Worm (Caenorhabditis elegans) whole organism, mixed stage, embryonic: ENCODE results near the gene gipc-2.

Experiments
- M03D4.4 ChIP-seq: sonication (generic microtip); optimal IDR thresholded peaks from 2 replicates; lab custom pipeline; 2017; ENCODE audit warnings: mild to moderate bottlenecking, missing genetic modification characterization, missing compliant biosample characterization
- blmp-1 ChIP-seq: fragments of 150-350 bp; optimal IDR thresholded peaks from 2 replicates; lab custom pipeline; 2014; ENCODE audit warnings: missing biosample characterization, missing genetic modification characterization
- ces-1 ChIP-seq: fragments of 150-350 bp; optimal IDR thresholded peaks from 2 replicates; lab custom pipeline; 2014; ENCODE audit warnings: missing biosample characterization, missing genetic modification reagents, missing genetic modification characterization
- cnd-1 ChIP-seq: fragments of 200-800 bp; sonication (Bioruptor generic); optimal IDR thresholded peaks from 2 replicates; lab custom pipeline; 2018; ENCODE audit warnings: mild to moderate bottlenecking, missing genetic modification characterization, missing compliant biosample characterization
- drap-1 ChIP-seq: fragments of 200-800 bp; sonication (Bioruptor generic); optimal IDR thresholded peaks from 3 replicates; lab custom pipeline; 2018; ENCODE audit warnings: mild to moderate bottlenecking, missing genetic modification characterization, missing compliant biosample characterization
- elt-3 ChIP-seq: fragments of 150-350 bp; optimal IDR thresholded peaks from 2 replicates; lab custom pipeline; 2014; ENCODE audit warnings: missing biosample characterization, missing genetic modification characterization
- lin-13 ChIP-seq: fragments of 150-350 bp; optimal IDR thresholded peaks from 2 replicates; lab custom pipeline; 2014; ENCODE audit warnings: missing biosample characterization, missing genetic modification characterization
- lsy-2 ChIP-seq: fragments of 150-350 bp; optimal IDR thresholded peaks from 2 replicates; lab custom pipeline; 2014; ENCODE audit warnings: missing biosample characterization, missing genetic modification characterization
- nhr-12 ChIP-seq: fragments of 150-350 bp; optimal IDR thresholded peaks from 2 replicates; lab custom pipeline; 2014; ENCODE audit warnings: missing biosample characterization, missing genetic modification characterization
- nhr-2 ChIP-seq: fragments of 150-350 bp; optimal IDR thresholded peaks from 2 replicates; lab custom pipeline; 2014; ENCODE audit warnings: missing biosample characterization, missing genetic modification characterization
- nhr-237 ChIP-seq: fragments of 150-350 bp; optimal IDR thresholded peaks from 2 replicates; lab custom pipeline; 2014; ENCODE audit warnings: missing biosample characterization, missing genetic modification characterization
- pha-4 ChIP-seq: fragments of 150-350 bp; optimal IDR thresholded peaks from 2 replicates; lab custom pipeline; 2018; ENCODE audit warnings: missing biosample characterization, missing genetic modification reagents, missing genetic modification characterization
- snpc-4 ChIP-seq: fragments of 150-350 bp; optimal IDR thresholded peaks from 2 replicates; lab custom pipeline; 2014; ENCODE audit warnings: missing biosample characterization, missing genetic modification characterization
- unc-62 ChIP-seq: fragments of 150-350 bp; optimal IDR thresholded peaks from 2 replicates; lab custom pipeline; 2014; ENCODE audit warnings: missing biosample characterization, missing genetic modification reagents, missing genetic modification characterization

ce11 chrIV:10016977-10017376, 10.5 kb downstream of the gipc-2 start, which contains the start of gene ent-7:
- TF ChIP-seq cnd-1 (tag; lab: Kevin White, UChicago) (no peak), elt-3 (tag; lab: Kevin White, UChicago) (no peak), nhr-237 (tag; lab: Kevin White, UChicago) (no peak), ces-1 (no peak), snpc-4 (no peak), drap-1 (no peak), lsy-2 (tag; lab: Kevin White, UChicago) (no peak), unc-62 (GFP tag; lab: Kevin White, UChicago) (no peak), nhr-12 (no peak), M03D4.4 (tag; lab: Kevin White, UChicago) (no peak), nhr-2 (tag; lab: Kevin White, UChicago) (no peak), blmp-1 (no peak), pha-4 (tag; lab: Kevin White, UChicago) (no peak), lin-13 (no peak)
